Worm (Caenorhabditis elegans): ENCODE results near the gene uba-1.
"Not testable (repeated sequence)": the region's sequence is repeated elsewhere in the genome, so short reads cannot be mapped to it uniquely, and the experiment has no call there.

uba-1 gene

ce11 chrIV:10042881-10043280 lies 48.1 kb upstream of the uba-1 start, which contains the start of gene frk-1:
Gene frk-1 (plus strand): TSS chrIV:10043181.
- TF ChIP-seq dmd-6 (GFP tag; IDR thresholded peaks at IDR 0.05) (no peak), daf-19 (GFP tag; conservative IDR thresholded peaks at IDR 0.05) (no peak), aha-1 (tag) (peak; percentile 73)

- no peak for TF ChIP-seq T20F7.1 (GFP tag; optimal IDR thresholded peaks at IDR 0.05)
- TF ChIP-seq F26F4.8 (GFP tag; conservative IDR thresholded peaks at IDR 0.05), result no peak
- TF ChIP-seq F37D6.2 (tag; optimal IDR thresholded peaks at IDR 0.05), result no peak
- no peak for TF ChIP-seq unc-130 (GFP tag; optimal IDR thresholded peaks at IDR 0.05)
- no peak for TF ChIP-seq nhr-237 (tag; optimal IDR thresholded peaks at IDR 0.05)
- no peak for TF ChIP-seq aha-1 (tag)
- TF ChIP-seq ceh-20 (GFP tag; IDR thresholded peaks at IDR 0.05), result no peak
- TF ChIP-seq skn-1 (tag; optimal IDR thresholded peaks at IDR 0.05), result no peak
- no peak for TF ChIP-seq php-3 (GFP tag; IDR thresholded peaks at IDR 0.05)
These were observed 46.1 kb upstream of the uba-1 start, which contains the start of gene dhs-31 for ce11 chrIV:10040803-10041202. Gene dhs-31 (minus strand): TSS chrIV:10040903.

- no peak for TF ChIP-seq daf-12 (tag; optimal IDR thresholded peaks at IDR 0.05)
- no peak for TF ChIP-seq lin-29 (GFP tag; IDR thresholded peaks at IDR 0.05)
- no peak for TF ChIP-seq nhr-6 (tag; optimal IDR thresholded peaks at IDR 0.05)
- TF ChIP-seq aha-1 (tag), result no peak
- TF ChIP-seq F10B5.3 (tag; optimal IDR thresholded peaks at IDR 0.05), result no peak
- no peak for TF ChIP-seq tra-1 (GFP tag; IDR thresholded peaks at IDR 0.05)
- no peak for TF ChIP-seq R02D3.7 (tag; optimal IDR thresholded peaks at IDR 0.05)
These were observed 42.2 kb upstream of the uba-1 start, which contains the start of gene F44D12.10 for ce11 chrIV:10036966-10037365. Gene F44D12.10 (minus strand): TSS chrIV:10037066.

ce11 chrIV:10033053-10033452 lies 38.3 kb upstream of the uba-1 start, which contains the start of gene F44D12.6:
Gene F44D12.6 (plus strand): TSS chrIV:10033353.
- TF ChIP-seq duxl-1 (tag; optimal IDR thresholded peaks at IDR 0.05; ENCODE audit: poor library complexity) (no peak), ceh-32 (tag; optimal IDR thresholded peaks at IDR 0.05; ENCODE audit: poor library complexity) (no peak), nhr-111 (GFP tag; optimal IDR thresholded peaks at IDR 0.05) (no peak), madf-9 (GFP tag; conservative IDR thresholded peaks at IDR 0.05) (no peak), spr-1 (tag; optimal IDR thresholded peaks at IDR 0.05) (no peak), sdz-12 (GFP tag; optimal IDR thresholded peaks at IDR 0.05) (no peak)

ce11 chrIV:10028779-10029178 lies 34.0 kb upstream of the uba-1 start, which contains the start of the genes F44D12.16 and msd-2:
Gene F44D12.16 (plus strand): TSS chrIV:10029079.
Gene msd-2 (plus strand): TSS chrIV:10029083.
- TF ChIP-seq mdt-29 (GFP tag; IDR thresholded peaks at IDR 0.05); ceh-44 (GFP tag; IDR thresholded peaks at IDR 0.05); mxl-3 (GFP tag; optimal IDR thresholded peaks at IDR 0.05): not testable (repeated sequence)

ce11 chrIV:10027566-10027965 lies 32.8 kb upstream of the uba-1 start, which contains the start of gene gipc-2:
Gene gipc-2 (minus strand): TSS chrIV:10027666.
- no peak for TF ChIP-seq ceh-62 (tag; optimal IDR thresholded peaks at IDR 0.05)

- TF ChIP-seq lin-39 (tag; optimal IDR thresholded peaks at IDR 0.05) (no peak), nhr-11 (tag; optimal IDR thresholded peaks at IDR 0.05) (no peak), zip-2 (tag; optimal IDR thresholded peaks at IDR 0.05) (no peak), zag-1 (tag; optimal IDR thresholded peaks at IDR 0.05) (no peak), skn-1 (tag; optimal IDR thresholded peaks at IDR 0.05) (no peak), ces-1 (GFP tag; optimal IDR thresholded peaks at IDR 0.05) (no peak), pha-4 (GFP tag; IDR thresholded peaks at IDR 0.05) (no peak), pha-4 (tag; optimal IDR thresholded peaks at IDR 0.05) (no peak), nhr-102 (tag; optimal IDR thresholded peaks at IDR 0.05) (no peak), snpc-1.2 (GFP tag; IDR thresholded peaks at IDR 0.05) (no peak), dpl-1 (GFP tag; optimal IDR thresholded peaks at IDR 0.05) (no peak), duxl-1 (tag; optimal IDR thresholded peaks at IDR 0.05; ENCODE audit: poor library complexity) (no peak), dve-1 (tag; optimal IDR thresholded peaks at IDR 0.05; ENCODE audit: insufficient read depth) (no peak), dmd-6 (GFP tag; IDR thresholded peaks at IDR 0.05) (no peak), nhr-48 (tag; optimal IDR thresholded peaks at IDR 0.05) (no peak), pqm-1 (tag; optimal IDR thresholded peaks at IDR 0.05) (no peak), nhr-77 (tag; optimal IDR thresholded peaks at IDR 0.05) (no peak), mes-2 (tag; optimal IDR thresholded peaks at IDR 0.05; ENCODE audit: poor library complexity, severe bottlenecking) (no peak)
These were observed 31.4 kb upstream of the uba-1 start for ce11 chrIV:10026129-10026528.
